Worm (Caenorhabditis elegans): ENCODE data around the gene tat-3.

DNA sequence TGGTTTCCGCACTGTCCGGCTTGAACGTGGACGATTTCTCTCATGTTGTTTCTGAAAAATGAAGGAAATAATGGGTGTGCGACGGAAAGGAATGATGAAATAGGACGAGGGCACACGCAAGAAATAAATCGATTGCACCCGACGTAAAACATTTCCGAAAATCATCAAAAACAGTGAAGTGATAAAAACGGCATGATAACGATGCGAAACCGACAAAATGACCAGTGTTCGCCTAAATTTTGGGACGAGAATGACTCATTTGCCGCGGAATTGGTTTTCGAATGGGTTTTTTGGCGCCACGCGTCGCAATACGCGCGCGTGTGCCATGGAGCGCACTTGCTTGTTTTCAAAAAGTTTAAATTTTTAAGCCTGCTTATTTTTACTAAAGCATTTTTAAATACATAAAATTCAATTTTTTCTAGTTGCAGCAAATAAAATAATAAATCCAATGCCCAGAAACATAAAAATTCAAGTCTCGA, 11.9 kb upstream of the tat-3 start, which contains the start of the genes tbb-1 and rib-2:
- TF ChIP-seq lin-32 (GFP tag; optimal IDR thresholded peaks at IDR 0.05), result no peak
- peak; percentile 55 for TF ChIP-seq lin-13 (tag; optimal IDR thresholded peaks at IDR 0.05)
- TF ChIP-seq mab-5 (tag; optimal IDR thresholded peaks at IDR 0.05), result no peak
- TF ChIP-seq unc-62 (GFP tag; optimal IDR thresholded peaks at IDR 0.05), result no peak
- no peak for TF ChIP-seq nhr-12 (tag; optimal IDR thresholded peaks at IDR 0.05)
- no peak for TF ChIP-seq mls-2 (tag; optimal IDR thresholded peaks at IDR 0.05)
- TF ChIP-seq nhr-237 (tag; optimal IDR thresholded peaks at IDR 0.05), result peak; percentile 76
